Fruit fly (Drosophila melanogaster): ENCODE results near the gene poe.

The poe gene

dm6 chr2L:8081640-8082485 is 10.4 kb upstream of the poe start (continued):
- TF ChIP-seq CG7839 (tag; optimal IDR thresholded peaks at IDR 0.05) (peak; percentile 84), disco-r (GFP tag; optimal IDR thresholded peaks at IDR 0.05) (no peak), CG3163 (GFP tag; optimal IDR thresholded peaks at IDR 0.05) (no peak), pros (GFP tag; optimal IDR thresholded peaks at IDR 0.05) (peak; percentile 69), pum (GFP tag; optimal IDR thresholded peaks at IDR 0.05) (peak; percentile 44), pan (optimal IDR thresholded peaks at IDR 0.05) (no peak), pan (GFP tag; optimal IDR thresholded peaks at IDR 0.05 in 1 of 2, IDR thresholded peaks at IDR 0.05 in 1 of 2) (peak in 1 of 2 experiments; percentile 43), nerfin-1 (tag; optimal IDR thresholded peaks at IDR 0.05) (peak; percentile 58), Chrac-16 (GFP tag; optimal IDR thresholded peaks at IDR 0.05) (peak; percentile 77), ato (GFP tag; IDR thresholded peaks at IDR 0.05; ENCODE audit: partially characterized antibody) (no peak), CG15514 (GFP tag; optimal IDR thresholded peaks at IDR 0.05) (no peak), otp (GFP tag; IDR thresholded peaks at IDR 0.05) (0 out of 3 replicates have a peak, but pooled peaks have one; percentile 18), CG15269 (tag; optimal IDR thresholded peaks at IDR 0.05) (peak; percentile 87), amos (GFP tag; IDR thresholded peaks at IDR 0.05; ENCODE audit: partially characterized antibody) (no peak), tap (tag; optimal IDR thresholded peaks at IDR 0.05) (no peak), CG8765 (GFP tag; IDR thresholded peaks at IDR 0.05) (0 out of 2 replicates have a peak, but pooled peaks have one; percentile 23), BEAF-32 (GFP tag; optimal IDR thresholded peaks at IDR 0.05) (no peak), tio (GFP tag; optimal IDR thresholded peaks at IDR 0.05) (peak; percentile 88), CG30403 (GFP tag; optimal IDR thresholded peaks at IDR 0.05) (peak; percentile 89), CG13624 (GFP tag; optimal IDR thresholded peaks at IDR 0.05) (no peak), Oaz (GFP tag; IDR thresholded peaks at IDR 0.05) (peak; percentile 48; the same call in 1 of the 2 replicates), CG17912 (GFP tag; optimal IDR thresholded peaks at IDR 0.05) (no peak), toy (GFP tag; IDR thresholded peaks at IDR 0.05) (no peak), Stat92E (GFP tag; optimal IDR thresholded peaks at IDR 0.05) (no peak), tin (GFP tag; optimal IDR thresholded peaks at IDR 0.05) (peak; percentile 77), CG15073 (GFP tag; optimal IDR thresholded peaks at IDR 0.05) (no peak), CG42726 (GFP tag; IDR thresholded peaks at IDR 0.05; ENCODE audit: partially characterized antibody) (no peak), wek (GFP tag; optimal IDR thresholded peaks at IDR 0.05) (no peak), Six4 (GFP tag; optimal IDR thresholded peaks at IDR 0.05) (peak; percentile 45), CG18262 (tag; optimal IDR thresholded peaks at IDR 0.05) (peak; percentile 91), CG9727 (GFP tag; optimal IDR thresholded peaks at IDR 0.05) (peak; percentile 89), CG2120 (GFP tag; optimal IDR thresholded peaks at IDR 0.05) (peak; percentile 69), CG17186 (GFP tag; optimal IDR thresholded peaks at IDR 0.05) (no peak), Ada2b (GFP tag; IDR thresholded peaks at IDR 0.05) (no peak), CG16779 (GFP tag; IDR thresholded peaks at IDR 0.05) (no peak), cad (GFP tag; optimal IDR thresholded peaks at IDR 0.05) (no peak), CG1602 (GFP tag; optimal IDR thresholded peaks at IDR 0.05) (peak; percentile 84), hth (optimal IDR thresholded peaks at IDR 0.05) (no peak), Meics (GFP tag; optimal IDR thresholded peaks at IDR 0.05) (no peak), hb (GFP tag; IDR thresholded peaks at IDR 0.05; ENCODE audit: partially characterized antibody) (no peak), salm (tag; optimal IDR thresholded peaks at IDR 0.05) (peak; percentile 73), E2f2 (GFP tag; IDR thresholded peaks at IDR 0.05) (peak; percentile 71), gem (tag; optimal IDR thresholded peaks at IDR 0.05) (peak; percentile 94), dpn (GFP tag; optimal IDR thresholded peaks at IDR 0.05) (peak in 1 of 2 experiments; percentile 79), Hsf (GFP tag; optimal IDR thresholded peaks at IDR 0.05) (peak; percentile 61), yki (optimal IDR thresholded peaks at IDR 0.05) (no peak), Fer1 (GFP tag; optimal IDR thresholded peaks at IDR 0.05) (peak; percentile 51), CG6854 (GFP tag; optimal IDR thresholded peaks at IDR 0.05) (peak; percentile 41), CG6175 (GFP tag; IDR thresholded peaks at IDR 0.05) (no peak)
